Worm (Caenorhabditis elegans): ENCODE results near the gene T20D4.10.

DNA sequence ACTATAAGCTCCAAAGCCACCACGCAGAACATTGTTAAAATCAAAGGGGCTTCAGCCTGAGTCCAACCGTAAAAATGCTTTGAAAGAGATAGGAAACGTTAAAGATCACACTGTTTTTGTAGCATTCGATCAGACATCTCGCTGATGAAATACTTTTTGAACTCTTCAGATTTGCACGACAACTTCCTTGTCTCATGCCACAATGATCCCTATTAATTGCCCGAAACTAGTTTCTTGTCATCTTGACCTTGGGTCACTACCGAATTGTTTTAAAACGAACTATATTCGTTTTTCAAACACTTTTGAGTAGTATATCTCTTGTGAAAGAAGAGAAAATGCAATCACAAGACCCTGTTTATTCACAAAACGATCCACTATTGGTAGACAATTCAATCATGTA is 17.9 kb downstream of the T20D4.10 start, which contains the start of gene T20D4.3:
- TF ChIP-seq tbx-11 (GFP tag; IDR thresholded peaks at IDR 0.05): no peak
- TF ChIP-seq aly-1 (tag; optimal IDR thresholded peaks at IDR 0.05): no peak
- TF ChIP-seq pes-1 (GFP tag; IDR thresholded peaks at IDR 0.05): no peak
- TF ChIP-seq hmg-4 (GFP tag; optimal IDR thresholded peaks at IDR 0.05): no peak
- no peak for TF ChIP-seq ets-7 (tag; optimal IDR thresholded peaks at IDR 0.05)
- no peak for TF ChIP-seq flt-1 (GFP tag; IDR thresholded peaks at IDR 0.05)
- TF ChIP-seq F13C5.2 (tag; optimal IDR thresholded peaks at IDR 0.05): no peak
- no peak for TF ChIP-seq tbx-37 (GFP tag; conservative IDR thresholded peaks at IDR 0.05)
- no peak for TF ChIP-seq hnd-1 (tag; optimal IDR thresholded peaks at IDR 0.05)
- TF ChIP-seq ceh-36 (tag; optimal IDR thresholded peaks at IDR 0.05): no peak
- TF ChIP-seq scrt-1 (GFP tag; IDR thresholded peaks at IDR 0.05): no peak
- no peak for TF ChIP-seq ama-1 (optimal IDR thresholded peaks at IDR 0.05)
- no peak for TF ChIP-seq ceh-13 (GFP tag; optimal IDR thresholded peaks at IDR 0.05)
